Worm (Caenorhabditis elegans) whole organism, L1 larva: ENCODE measurements around the gene sul-1.

Source experiments
- C34B4.2 ChIP-seq: sonication (generic microtip); optimal IDR thresholded peaks from 2 replicates; lab custom pipeline; 2017; ENCODE audit warnings: mild to moderate bottlenecking, missing genetic modification characterization, missing compliant biosample characterization
- Y116A8C.19 ChIP-seq: sonication (generic microtip); optimal IDR thresholded peaks from 2 replicates; lab custom pipeline; 2016; ENCODE audit warnings: missing compliant biosample characterization, missing genetic modification characterization, borderline replicate concordance
- ceh-82 ChIP-seq, 3 experiments: fragments of 150-350 bp in 1 of 3; sonication (generic microtip) in 2 of 3; optimal IDR thresholded peaks; 2 replicates each; lab custom pipeline; 2014 to 2017; ENCODE audit warnings: missing biosample characterization in 3 of 3, missing genetic modification characterization in 3 of 3
- ceh-88 ChIP-seq: fragments of 200-800 bp; sonication (Bioruptor generic); IDR thresholded peaks from 2 replicates; pipeline ENCODE4 v1.3.6; 2022; ENCODE audit warnings: missing genetic modification characterization, missing compliant biosample characterization
- egl-13 ChIP-seq: sonication (generic microtip); optimal IDR thresholded peaks from 2 replicates; lab custom pipeline; 2016; ENCODE audit warnings: missing genotype, missing genetic modification reagents, missing genetic modification characterization, missing compliant biosample characterization
- egl-27 ChIP-seq, 2 experiments: fragments of 150-350 bp in 1 of 2; sonication (generic microtip); optimal IDR thresholded peaks; 3 replicates each; lab custom pipeline; 2017 to 2018; ENCODE audit warnings: missing biosample characterization in 2 of 2, missing genetic modification characterization in 2 of 2, missing genetic modification reagents in 2 of 2
- elt-2 ChIP-seq: sonication (generic microtip); optimal IDR thresholded peaks from 2 replicates; lab custom pipeline; 2016; ENCODE audit warnings: missing genetic modification characterization, mild to moderate bottlenecking, inconsistent platforms, missing compliant biosample characterization, missing genetic modification reagents
- grh-1 ChIP-seq: fragments of 200-800 bp; sonication (Bioruptor generic); IDR thresholded peaks from 2 replicates; pipeline ENCODE4 v1.3.6; 2022; ENCODE audit warnings: missing genetic modification reagents, missing genetic modification characterization, missing compliant biosample characterization
- hlh-4 ChIP-seq: sonication (generic microtip); optimal IDR thresholded peaks from 2 replicates; lab custom pipeline; 2016; ENCODE audit warnings: mild to moderate bottlenecking, missing genetic modification characterization, missing compliant biosample characterization
- isw-1 ChIP-seq: fragments of 200-800 bp; sonication (Bioruptor generic); IDR thresholded peaks from 2 replicates; pipeline ENCODE4 v1.3.6; 2022; ENCODE audit warnings: missing genetic modification characterization, missing compliant biosample characterization
- jun-1 ChIP-seq: fragments of 150-350 bp; optimal IDR thresholded peaks from 2 replicates; lab custom pipeline; 2014; ENCODE audit warnings: missing biosample characterization, missing genetic modification reagents, missing genetic modification characterization
- lin-14 ChIP-seq: fragments of 200-800 bp; sonication (Bioruptor generic); optimal IDR thresholded peaks from 2 replicates; lab custom pipeline; 2018; ENCODE audit warnings: mild to moderate bottlenecking, missing genetic modification characterization, moderate library complexity, missing compliant biosample characterization
- lin-35 ChIP-seq, 2 experiments: fragments of 150-350 bp; optimal IDR thresholded peaks; 2 replicates each; lab custom pipeline; 2014; ENCODE audit warnings: missing biosample characterization in 2 of 2, missing genetic modification characterization in 2 of 2, missing genetic modification reagents in 2 of 2
- lir-3 ChIP-seq: sonication (generic microtip); optimal IDR thresholded peaks from 2 replicates; lab custom pipeline; 2016; ENCODE audit warnings: mild to moderate bottlenecking, missing genetic modification characterization, moderate library complexity, missing compliant biosample characterization; ENCODE audit not compliant: poor library complexity
- mdl-1 ChIP-seq, 2 experiments: fragments of 150-350 bp; optimal IDR thresholded peaks; 2 replicates each; lab custom pipeline; 2014 to 2017; ENCODE audit warnings: missing biosample characterization in 2 of 2, missing genetic modification characterization in 2 of 2, inconsistent platforms in 1 of 2
- mef-2 ChIP-seq: fragments of 150-350 bp; optimal IDR thresholded peaks from 2 replicates; lab custom pipeline; 2014; ENCODE audit warnings: missing biosample characterization, missing genetic modification characterization
- nhr-11 ChIP-seq: fragments of 150-350 bp; optimal IDR thresholded peaks from 2 replicates; lab custom pipeline; 2014; ENCODE audit warnings: missing biosample characterization, missing genetic modification characterization
- nhr-12 ChIP-seq: sonication (generic microtip); optimal IDR thresholded peaks from 2 replicates; lab custom pipeline; 2017; ENCODE audit warnings: missing biosample characterization, missing genetic modification characterization
- nhr-20 ChIP-seq: sonication (generic microtip); optimal IDR thresholded peaks from 2 replicates; lab custom pipeline; 2016; ENCODE audit warnings: mild to moderate bottlenecking, missing genetic modification characterization, missing compliant biosample characterization
- nhr-71 ChIP-seq: sonication (generic microtip); optimal IDR thresholded peaks from 2 replicates; lab custom pipeline; 2016; ENCODE audit warnings: mild to moderate bottlenecking, missing genetic modification characterization, moderate library complexity, missing compliant biosample characterization
- nhr-90 ChIP-seq: sonication (generic microtip); optimal IDR thresholded peaks from 2 replicates; lab custom pipeline; 2016; ENCODE audit warnings: mild to moderate bottlenecking, missing genetic modification characterization, missing compliant biosample characterization; ENCODE audit not compliant: poor library complexity
- pqm-1 ChIP-seq: sonication (generic microtip); optimal IDR thresholded peaks from 3 replicates; lab custom pipeline; 2017; ENCODE audit warnings: missing biosample characterization, missing genetic modification characterization
- skn-1 ChIP-seq: fragments of 150-350 bp; optimal IDR thresholded peaks from 2 replicates; lab custom pipeline; 2014; ENCODE audit warnings: missing biosample characterization, missing genetic modification characterization
- sptf-1 ChIP-seq: fragments of 150-350 bp; optimal IDR thresholded peaks from 2 replicates; lab custom pipeline; 2014; ENCODE audit warnings: missing biosample characterization, missing genetic modification characterization
- unc-30 ChIP-seq: sonication (generic microtip); optimal IDR thresholded peaks from 2 replicates; lab custom pipeline; 2017; ENCODE audit warnings: missing biosample characterization, missing genetic modification characterization
- unc-62 ChIP-seq: fragments of 150-350 bp; optimal IDR thresholded peaks from 2 replicates; lab custom pipeline; 2014; ENCODE audit warnings: missing biosample characterization, missing genetic modification reagents, missing genetic modification characterization
- vab-15 ChIP-seq: sonication (generic microtip); optimal IDR thresholded peaks from 2 replicates; lab custom pipeline; 2017; ENCODE audit warnings: missing genotype, mild to moderate bottlenecking, missing genetic modification characterization, missing compliant biosample characterization
- zip-4 ChIP-seq: fragments of 200-800 bp; sonication (Bioruptor generic); optimal IDR thresholded peaks from 2 replicates; lab custom pipeline; 2018; ENCODE audit warnings: mild to moderate bottlenecking, missing genetic modification characterization, moderate library complexity, missing compliant biosample characterization

Gene sul-1

ce11 chrX:3290147-3290546 is 19.4 kb upstream of the sul-1 start:
- TF ChIP-seq mdl-1 (tag; optimal IDR thresholded peaks at IDR 0.05; lab: Kevin White, UChicago), result peak in 1 of 2 experiments; percentile 42
- no peak for TF ChIP-seq lir-3 (tag; lab: Kevin White, UChicago)
- TF ChIP-seq egl-27 (tag; optimal IDR thresholded peaks at IDR 0.05; lab: Kevin White, UChicago), result no peak
- no peak for TF ChIP-seq skn-1 (tag; lab: Kevin White, UChicago)
- TF ChIP-seq lin-35 (GFP tag; optimal IDR thresholded peaks at IDR 0.05; lab: Kevin White, UChicago), result peak in 1 of 2 experiments; percentile 26
- TF ChIP-seq nhr-20 (tag; lab: Kevin White, UChicago), result peak; percentile 21
- peak; percentile 95 for TF ChIP-seq elt-2 (tag; lab: Kevin White, UChicago)
- peak; percentile 34 for TF ChIP-seq nhr-90 (tag; lab: Kevin White, UChicago)

ce11 chrX:3289183-3289582 is 18.5 kb upstream of the sul-1 start, which contains the start of gene K09C4.4:
Gene K09C4.4 (plus strand): TSS chrX:3289483.
- no peak for TF ChIP-seq ceh-82 (tag; optimal IDR thresholded peaks at IDR 0.05; lab: Kevin White, UChicago)
- TF ChIP-seq Y116A8C.19 (tag; lab: Kevin White, UChicago), result no peak
- no peak for TF ChIP-seq nhr-12 (tag; lab: Kevin White, UChicago)
- no peak for TF ChIP-seq nhr-11 (tag; lab: Kevin White, UChicago)
- no peak for TF ChIP-seq pqm-1
- no peak for TF ChIP-seq hlh-4 (tag; lab: Kevin White, UChicago)
- no peak for TF ChIP-seq sptf-1 (tag; lab: Kevin White, UChicago)
- no peak for TF ChIP-seq grh-1 (GFP tag; lab: Robert Waterston, UW)
- TF ChIP-seq C34B4.2 (tag; lab: Kevin White, UChicago), result no peak
- no peak for TF ChIP-seq egl-13 (tag; lab: Kevin White, UChicago)

DNA sequence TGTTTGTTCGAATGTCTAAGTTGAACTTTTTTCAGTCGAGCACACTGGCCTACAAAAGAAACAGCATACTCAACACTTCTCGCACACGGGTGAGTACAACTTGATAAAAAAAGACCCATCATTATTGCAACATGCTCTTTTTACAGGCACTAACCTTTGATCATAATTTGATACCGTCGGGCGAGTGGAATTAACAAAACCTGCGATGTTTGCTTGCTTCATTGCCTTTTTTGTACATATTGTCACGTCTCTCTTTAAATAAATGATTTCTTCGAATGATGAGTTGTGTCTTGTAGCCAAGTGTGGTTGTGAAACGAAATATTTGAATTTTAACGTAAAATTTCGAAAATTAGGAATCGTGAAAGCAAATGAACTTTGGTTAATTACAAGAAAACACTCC is 14.7 kb upstream of the sul-1 start:
- TF ChIP-seq nhr-20 (tag; lab: Kevin White, UChicago), result peak; percentile 33
- peak in 1 of 2 experiments; percentile 2 for TF ChIP-seq lin-35 (GFP tag; optimal IDR thresholded peaks at IDR 0.05; lab: Kevin White, UChicago)
- TF ChIP-seq ceh-88 (GFP tag; lab: Robert Waterston, UW), result no peak
- peak; percentile 80 for TF ChIP-seq elt-2 (tag; lab: Kevin White, UChicago)
- no peak for TF ChIP-seq mef-2
- peak in 1 of 2 experiments; percentile 3 for TF ChIP-seq mdl-1 (tag; optimal IDR thresholded peaks at IDR 0.05; lab: Kevin White, UChicago)

- TF ChIP-seq mdl-1 (tag; optimal IDR thresholded peaks at IDR 0.05; lab: Kevin White, UChicago), result no peak
- no peak for TF ChIP-seq vab-15 (tag; lab: Kevin White, UChicago)
- TF ChIP-seq jun-1 (tag; lab: Kevin White, UChicago), result no peak
- TF ChIP-seq mef-2, result no peak
- no peak for TF ChIP-seq nhr-20 (tag; lab: Kevin White, UChicago)
- no peak for TF ChIP-seq unc-30 (tag; lab: Kevin White, UChicago)
- TF ChIP-seq lir-3 (tag; lab: Kevin White, UChicago), result no peak
- TF ChIP-seq unc-62 (GFP tag; lab: Kevin White, UChicago), result no peak
- TF ChIP-seq isw-1, result no peak
Observed at ce11 chrX:3284967-3285366, 14.3 kb upstream of the sul-1 start.

ce11 chrX:3283189-3283588 is 12.5 kb upstream of the sul-1 start:
- TF ChIP-seq lin-14 (GFP tag; lab: Kevin White, UChicago), result no peak
- TF ChIP-seq elt-2 (tag; lab: Kevin White, UChicago), result peak; percentile 67
- TF ChIP-seq nhr-71 (tag; lab: Kevin White, UChicago), result peak; percentile 10

ce11 chrX:3282306-3282705 is 11.6 kb upstream of the sul-1 start, which contains the start of gene K09C4.5:
Gene K09C4.5 (plus strand): TSS chrX:3282631.
- TF ChIP-seq zip-4, result no peak
- TF ChIP-seq elt-2 (tag; lab: Kevin White, UChicago), result peak; percentile 26
- TF ChIP-seq, all 84 proteins: peak for 1
